Worm (Caenorhabditis elegans) whole organism, L2 larva: ENCODE results near the gene F32D8.1.

Source experiments
- R02D3.7 ChIP-seq: fragments of 150-350 bp; optimal IDR thresholded peaks from 2 replicates; lab custom pipeline; 2014; ENCODE audit warnings: missing biosample characterization, missing genetic modification characterization
- alr-1 ChIP-seq: fragments of 150-350 bp; optimal IDR thresholded peaks from 2 replicates; lab custom pipeline; 2014; ENCODE audit warnings: missing biosample characterization, missing genetic modification characterization
- ceh-82 ChIP-seq: fragments of 150-350 bp; optimal IDR thresholded peaks from 2 replicates; lab custom pipeline; 2014; ENCODE audit warnings: missing biosample characterization, missing genetic modification characterization
- egl-27 ChIP-seq: sonication (generic microtip); optimal IDR thresholded peaks from 3 replicates; lab custom pipeline; 2017; ENCODE audit warnings: missing biosample characterization, missing genetic modification reagents, missing genetic modification characterization
- fos-1 ChIP-seq: fragments of 150-350 bp; optimal IDR thresholded peaks from 2 replicates; lab custom pipeline; 2014; ENCODE audit warnings: missing biosample characterization, missing genetic modification characterization
- lin-11 ChIP-seq: fragments of 150-350 bp; sonication (generic microtip); optimal IDR thresholded peaks from 2 replicates; lab custom pipeline; 2014; ENCODE audit warnings: missing biosample characterization, missing genetic modification characterization, inconsistent platforms, mixed read lengths
- mdl-1 ChIP-seq, 2 experiments: fragments of 150-350 bp in 1 of 2; sonication (generic microtip) in 1 of 2; optimal IDR thresholded peaks; 2 replicates each; lab custom pipeline; 2017; ENCODE audit warnings: missing biosample characterization in 2 of 2, missing genetic modification characterization in 2 of 2
- nhr-11 ChIP-seq: fragments of 150-350 bp; optimal IDR thresholded peaks from 2 replicates; lab custom pipeline; 2014; ENCODE audit warnings: missing biosample characterization, missing genetic modification characterization
- skn-1 ChIP-seq: sonication (generic microtip); optimal IDR thresholded peaks from 2 replicates; lab custom pipeline; 2017; ENCODE audit warnings: missing biosample characterization, missing genetic modification characterization
- snpc-4 ChIP-seq: fragments of 150-350 bp; optimal IDR thresholded peaks from 2 replicates; lab custom pipeline; 2014; ENCODE audit warnings: missing biosample characterization, missing genetic modification characterization
- unc-39 ChIP-seq: fragments of 150-350 bp; optimal IDR thresholded peaks from 2 replicates; lab custom pipeline; 2014; ENCODE audit warnings: missing biosample characterization, missing genetic modification characterization
- unc-55 ChIP-seq: fragments of 150-350 bp; sonication (generic microtip); optimal IDR thresholded peaks from 3 replicates; lab custom pipeline; 2014; ENCODE audit warnings: missing biosample characterization, missing genetic modification reagents, missing genetic modification characterization
- zag-1 ChIP-seq: fragments of 150-350 bp; optimal IDR thresholded peaks from 2 replicates; lab custom pipeline; 2014; ENCODE audit warnings: missing biosample characterization, missing genetic modification characterization
- ztf-11 ChIP-seq: sonication (generic microtip); optimal IDR thresholded peaks from 2 replicates; lab custom pipeline; 2017; ENCODE audit warnings: missing biosample characterization, missing genetic modification characterization

DNA sequence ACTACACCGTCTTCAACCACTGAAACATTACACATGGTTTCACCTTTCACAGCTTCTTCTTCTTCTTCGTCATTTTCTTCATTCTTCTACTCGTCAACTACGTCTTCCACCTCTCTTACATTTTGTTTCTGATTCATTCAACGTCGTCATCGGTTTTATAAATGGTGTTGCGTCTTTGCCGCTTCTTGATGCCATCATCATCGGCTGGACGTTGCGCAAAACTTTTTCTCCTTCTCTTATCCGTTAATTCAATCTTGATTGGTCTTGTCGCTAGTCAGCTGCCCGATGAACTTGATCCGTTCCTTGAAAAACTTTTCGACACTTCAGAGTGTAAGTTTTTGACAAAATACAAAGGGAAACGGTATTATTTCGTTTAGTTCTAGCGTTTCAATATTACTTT lies 18.0 kb downstream of the F32D8.1 start:
- TF ChIP-seq unc-55 (GFP tag; lab: Kevin White, UChicago) = no peak
- no peak for TF ChIP-seq lin-11 (tag; lab: Kevin White, UChicago)
- TF ChIP-seq ztf-11 (tag; lab: Kevin White, UChicago) = no peak
- TF ChIP-seq ceh-82 (tag; lab: Kevin White, UChicago) = no peak
- TF ChIP-seq skn-1 (tag; lab: Kevin White, UChicago) = no peak
- TF ChIP-seq fos-1 (tag; lab: Kevin White, UChicago) = no peak
- TF ChIP-seq zag-1 = no peak
- no peak for TF ChIP-seq R02D3.7
- no peak for TF ChIP-seq unc-39 (tag; lab: Kevin White, UChicago)
- no peak for TF ChIP-seq nhr-11 (tag; lab: Kevin White, UChicago)
- no peak for TF ChIP-seq mdl-1 (tag; optimal IDR thresholded peaks at IDR 0.05; lab: Kevin White, UChicago)
- no peak for TF ChIP-seq snpc-4 (tag; lab: Kevin White, UChicago)
- no peak for TF ChIP-seq egl-27
- no peak for TF ChIP-seq alr-1
